Fruit fly (Drosophila melanogaster) whole organism, prepupa: Measurements from ENCODE around the gene Son.

Experiments
- CG6792 ChIP-seq: fragments of 200-800 bp; sonication (Bioruptor generic); optimal IDR thresholded peaks from 3 replicates; lab custom pipeline; 2016; ENCODE audit warnings: missing biosample characterization, missing genetic modification characterization
- Gug ChIP-seq: fragments of 200-800 bp; sonication (Bioruptor generic); IDR thresholded peaks from 2 replicates; pipeline ENCODE4 v1.3.6; 2022; ENCODE audit warnings: missing biosample characterization, missing genetic modification characterization
- acj6 ChIP-seq: fragments of 200-800 bp; sonication (Bioruptor generic); optimal IDR thresholded peaks from 3 replicates; lab custom pipeline; 2016; ENCODE audit warnings: missing biosample characterization, missing genetic modification characterization

DNA sequence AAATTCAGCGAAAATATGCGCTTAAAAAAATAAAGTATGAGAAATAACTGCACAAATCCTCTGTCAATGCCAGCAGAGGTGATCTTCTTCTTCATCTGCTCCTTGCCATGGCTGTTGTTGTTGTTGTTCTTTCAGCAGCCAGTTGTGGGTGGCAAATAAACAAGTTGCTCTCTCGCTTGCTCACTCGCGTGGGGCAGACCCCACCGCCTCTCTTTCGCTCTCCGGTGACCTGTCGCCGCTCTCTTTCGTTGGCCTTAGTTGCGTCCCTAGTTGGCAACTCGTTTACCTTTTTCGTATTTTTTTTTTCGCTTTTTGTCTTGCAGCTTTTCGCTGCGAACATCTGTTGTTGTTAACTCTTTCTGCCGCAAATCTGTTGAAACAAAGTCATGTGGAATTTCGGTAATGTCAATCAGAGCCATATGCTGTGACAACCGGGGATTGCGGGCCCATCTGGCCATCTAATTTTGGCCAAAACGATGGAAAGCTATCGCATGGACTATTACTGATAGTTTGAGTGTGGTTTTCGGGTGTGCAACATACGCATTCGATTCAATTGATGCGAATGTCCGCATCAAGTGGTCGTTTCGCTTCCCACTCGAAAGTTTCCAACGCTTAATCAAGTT lies 43.1 kb upstream of the Son start:
- TF ChIP-seq CG6792 (GFP tag; lab: Kevin White, UChicago) (no peak), Gug (GFP tag; lab: Robert Waterston, UW) (no peak), acj6 (GFP tag; lab: Kevin White, UChicago) (no peak)
